Worm (Caenorhabditis elegans): Measurements from ENCODE around the gene F21C10.9.
A peak's percentile ranks its signal among the peaks of the same experiment; 100 is the strongest.

F21C10.9 gene

DNA sequence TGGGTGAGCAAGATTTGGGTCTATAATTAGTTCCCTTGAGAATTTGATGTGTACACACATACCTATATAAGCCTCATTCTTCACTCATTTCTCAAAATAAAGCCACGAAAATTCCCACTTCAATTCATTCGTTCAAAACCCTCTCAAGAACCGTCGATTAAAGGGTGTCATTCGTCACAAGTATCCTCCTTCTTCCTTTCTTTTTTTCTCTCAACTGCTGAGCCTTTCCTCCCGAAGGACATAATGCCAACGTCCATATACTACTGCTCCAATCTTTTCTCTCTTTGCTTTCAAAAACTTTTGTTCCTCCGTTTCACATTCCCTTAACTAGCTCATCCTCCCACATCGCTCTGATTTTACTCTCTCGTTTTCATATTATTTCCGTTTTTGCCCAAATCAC, 6.3 kb downstream of the F21C10.9 start, which contains the start of gene T27E4.1:
Gene T27E4.1, plus strand, starts transcription at position 137 of the 400 bp plus-strand sequence.
- TF ChIP-seq pros-1 (tag; optimal IDR thresholded peaks at IDR 0.05) (no peak), tbx-2 (tag; optimal IDR thresholded peaks at IDR 0.05) (no peak), unc-55 (GFP tag; optimal IDR thresholded peaks at IDR 0.05) (no peak), unc-86 (tag; optimal IDR thresholded peaks at IDR 0.05) (no peak), hlh-30 (tag; optimal IDR thresholded peaks at IDR 0.05; ENCODE audit: insufficient read depth) (no peak), ahr-1 (tag; optimal IDR thresholded peaks at IDR 0.05) (no peak), ceh-30 (tag; optimal IDR thresholded peaks at IDR 0.05) (no peak), hlh-8 (tag; optimal IDR thresholded peaks at IDR 0.05) (no peak), fkh-6 (tag; optimal IDR thresholded peaks at IDR 0.05) (no peak), pqm-1 (tag; optimal IDR thresholded peaks at IDR 0.05) (no peak), ref-2 (tag; optimal IDR thresholded peaks at IDR 0.05) (no peak), unc-3 (GFP tag; conservative IDR thresholded peaks at IDR 0.05) (no peak), unc-3 (tag; optimal IDR thresholded peaks at IDR 0.05) (no peak), K02D7.2 (tag; optimal IDR thresholded peaks at IDR 0.05) (no peak)

DNA sequence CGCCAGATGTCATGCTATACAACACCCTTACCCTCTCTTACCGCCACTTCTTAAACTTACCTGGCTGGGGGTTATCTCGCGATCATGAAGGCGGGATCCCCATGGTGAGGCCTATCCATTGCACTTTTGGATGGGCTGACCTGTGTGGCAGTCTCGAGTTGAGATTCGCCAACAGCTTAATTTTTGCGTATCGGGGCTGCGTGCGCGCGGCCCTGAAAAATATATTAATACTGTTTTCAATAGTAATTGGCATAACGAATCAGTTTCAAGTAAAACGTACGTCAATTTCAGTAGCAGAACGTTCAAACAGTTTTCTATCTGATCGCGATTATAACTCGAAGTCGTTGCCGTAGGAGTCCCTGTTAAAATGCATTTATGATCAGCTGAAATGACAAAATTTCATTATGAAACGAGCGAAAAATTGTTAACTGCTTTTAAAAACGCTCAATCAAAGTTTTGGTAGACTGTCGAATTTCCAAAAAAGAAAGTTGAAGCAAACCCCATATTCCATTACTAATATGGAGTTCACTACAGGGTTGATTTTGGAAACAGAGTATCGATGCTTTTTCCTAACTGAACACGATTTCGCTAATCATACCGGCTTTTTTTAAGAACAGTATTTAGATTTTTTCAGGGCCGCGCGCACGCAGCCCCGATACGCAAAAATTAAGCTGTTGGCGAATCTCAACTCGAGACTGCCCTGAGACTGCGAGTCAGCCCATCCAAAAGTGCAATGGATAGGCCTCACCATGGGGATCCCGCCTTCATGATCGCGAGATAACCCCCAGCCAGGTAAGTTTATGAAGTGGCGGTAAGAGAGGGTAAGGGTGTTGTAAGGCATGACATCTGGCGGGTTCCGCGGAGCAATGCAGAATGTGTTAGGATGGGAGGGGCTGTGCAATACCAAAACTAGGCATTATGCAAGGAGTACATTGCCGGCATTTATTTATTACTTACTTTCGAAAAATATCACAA, 7.4 kb downstream of the F21C10.9 start:
- TF ChIP-seq ceh-30 (tag; optimal IDR thresholded peaks at IDR 0.05), result peak; percentile 35

DNA sequence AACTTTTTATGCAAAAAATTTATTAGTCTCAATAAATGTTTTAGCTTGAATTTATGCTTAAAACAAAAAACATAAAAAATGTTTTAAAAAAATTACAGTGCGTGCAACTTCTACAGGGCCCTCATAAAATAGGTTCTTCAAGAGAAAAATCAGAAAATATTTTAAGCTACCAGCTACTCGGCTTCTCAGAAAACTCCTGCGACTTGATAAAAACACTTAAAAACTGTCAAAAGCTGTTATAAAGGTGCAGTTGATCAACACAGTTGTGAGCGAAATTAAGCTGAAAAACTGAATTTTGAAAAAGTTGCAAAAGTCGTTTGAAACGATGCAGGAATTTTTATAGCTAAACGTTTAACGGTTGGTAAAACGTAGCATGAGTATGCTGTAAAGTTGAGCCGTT, 9.7 kb downstream of the F21C10.9 start:
- TF ChIP-seq pha-2 (tag; optimal IDR thresholded peaks at IDR 0.05) (no peak), K02D7.2 (tag; optimal IDR thresholded peaks at IDR 0.05) (no peak), hlh-8 (tag; optimal IDR thresholded peaks at IDR 0.05) (no peak), sdc-2 (tag; optimal IDR thresholded peaks at IDR 0.05) (no peak), ceh-31 (tag; optimal IDR thresholded peaks at IDR 0.05) (no peak), syd-9 (tag; optimal IDR thresholded peaks at IDR 0.05) (no peak), ahr-1 (tag; optimal IDR thresholded peaks at IDR 0.05) (no peak), tbx-2 (tag; optimal IDR thresholded peaks at IDR 0.05) (no peak), hlh-30 (tag; optimal IDR thresholded peaks at IDR 0.05; ENCODE audit: insufficient read depth) (no peak), T23F11.4 (GFP tag; optimal IDR thresholded peaks at IDR 0.05) (peak; percentile 59), odd-2 (tag; optimal IDR thresholded peaks at IDR 0.05) (no peak), C38D4.7 (GFP tag; optimal IDR thresholded peaks at IDR 0.05) (no peak), ztf-16 (tag; optimal IDR thresholded peaks at IDR 0.05) (no peak), lim-6 (tag; optimal IDR thresholded peaks at IDR 0.05) (no peak), ceh-6 (GFP tag; optimal IDR thresholded peaks at IDR 0.05) (no peak), nfya-1 (tag; optimal IDR thresholded peaks at IDR 0.05) (no peak), ceh-24 (tag; optimal IDR thresholded peaks at IDR 0.05) (peak; percentile 1), ama-1 (optimal IDR thresholded peaks at IDR 0.05) (peak; percentile 69), gmeb-2 (tag; optimal IDR thresholded peaks at IDR 0.05) (peak; percentile 13), pat-9 (tag; optimal IDR thresholded peaks at IDR 0.05) (no peak), zip-5 (tag; optimal IDR thresholded peaks at IDR 0.05) (no peak), ceh-30 (tag; optimal IDR thresholded peaks at IDR 0.05) (peak; percentile 97), rnt-1 (tag; optimal IDR thresholded peaks at IDR 0.05) (peak; percentile 14), elt-4 (tag; optimal IDR thresholded peaks at IDR 0.05) (no peak)

DNA sequence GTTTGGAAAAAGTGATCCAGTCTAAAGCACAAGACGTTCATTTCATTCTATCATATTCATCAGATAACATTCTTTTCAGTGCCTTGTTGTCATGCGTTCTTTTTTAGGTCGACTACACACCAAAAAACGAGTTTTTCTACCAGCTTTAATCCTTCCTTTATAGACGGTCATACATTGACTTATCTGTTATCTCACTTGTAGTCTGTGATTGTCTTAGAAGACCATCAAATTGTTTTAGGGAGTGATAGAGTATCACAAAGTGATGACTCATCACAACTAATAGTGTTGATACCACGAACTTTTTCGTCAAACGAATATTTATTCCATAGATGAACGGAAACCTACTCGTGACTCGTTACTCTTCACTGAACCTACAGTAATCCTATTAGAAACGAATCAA, 12.7 kb downstream of the F21C10.9 start:
- TF ChIP-seq ztf-16 (tag; optimal IDR thresholded peaks at IDR 0.05) (no peak), ceh-18 (tag; optimal IDR thresholded peaks at IDR 0.05) (no peak), ttx-3 (tag; optimal IDR thresholded peaks at IDR 0.05) (no peak), ceh-19 (GFP tag; optimal IDR thresholded peaks at IDR 0.05) (no peak), madf-2 (tag; optimal IDR thresholded peaks at IDR 0.05) (no peak), ets-4 (tag; optimal IDR thresholded peaks at IDR 0.05) (no peak), ref-2 (tag; optimal IDR thresholded peaks at IDR 0.05) (no peak), K02D7.2 (tag; optimal IDR thresholded peaks at IDR 0.05) (no peak), fax-1 (tag; optimal IDR thresholded peaks at IDR 0.05) (no peak), unc-42 (tag; optimal IDR thresholded peaks at IDR 0.05) (no peak)

Data from whole organism, late embryonic.